Worm (Caenorhabditis elegans) whole organism, early embryonic: ENCODE measurements around the gene T21B4.15.
"Not testable (repeated sequence)": the region's sequence is repeated elsewhere in the genome, so short reads cannot be mapped to it uniquely, and the experiment has no call there.

Experiments
- B0310.2 ChIP-seq: sonication (generic microtip); optimal IDR thresholded peaks from 2 replicates; lab custom pipeline; 2016; ENCODE audit warnings: mild to moderate bottlenecking, missing genetic modification characterization, missing compliant biosample characterization
- F13C5.2 ChIP-seq: sonication (generic microtip); optimal IDR thresholded peaks from 2 replicates; lab custom pipeline; 2017; ENCODE audit warnings: mild to moderate bottlenecking, missing genetic modification characterization, inconsistent platforms, missing compliant biosample characterization
- aly-1 ChIP-seq: sonication (generic microtip); optimal IDR thresholded peaks from 2 replicates; lab custom pipeline; 2016; ENCODE audit warnings: missing genetic modification characterization, missing compliant biosample characterization
- ama-1 ChIP-seq: fragments of 150-350 bp; optimal IDR thresholded peaks from 2 replicates; lab custom pipeline; 2014
- ceh-13 ChIP-seq: fragments of 200-800 bp; sonication (Bioruptor generic); optimal IDR thresholded peaks from 2 replicates; lab custom pipeline; 2018; ENCODE audit warnings: mild to moderate bottlenecking, missing genetic modification characterization, missing compliant biosample characterization
- ceh-36 ChIP-seq: sonication (generic microtip); optimal IDR thresholded peaks from 2 replicates; lab custom pipeline; 2016; ENCODE audit warnings: missing genetic modification characterization, inconsistent platforms, missing compliant biosample characterization
- ets-7 ChIP-seq: sonication (generic microtip); optimal IDR thresholded peaks from 2 replicates; lab custom pipeline; 2016; ENCODE audit warnings: missing genotype, missing genetic modification characterization, missing compliant biosample characterization
- flt-1 ChIP-seq: fragments of 200-800 bp; sonication (Bioruptor generic); IDR thresholded peaks from 2 replicates; pipeline ENCODE4 v1.3.6; 2022; ENCODE audit warnings: missing genetic modification characterization, missing compliant biosample characterization
- hmbx-1 ChIP-seq: sonication (generic microtip); optimal IDR thresholded peaks from 2 replicates; lab custom pipeline; 2016; ENCODE audit warnings: mild to moderate bottlenecking, missing genetic modification characterization, missing compliant biosample characterization
- hmg-4 ChIP-seq: fragments of 200-800 bp; sonication (Bioruptor generic); optimal IDR thresholded peaks from 2 replicates; lab custom pipeline; 2018; ENCODE audit warnings: mild to moderate bottlenecking, missing genetic modification characterization, missing compliant biosample characterization
- hnd-1 ChIP-seq: sonication (generic microtip); optimal IDR thresholded peaks from 2 replicates; lab custom pipeline; 2016; ENCODE audit warnings: missing genetic modification characterization, missing compliant biosample characterization
- pes-1 ChIP-seq: fragments of 200-800 bp; sonication (Bioruptor generic); IDR thresholded peaks from 2 replicates; pipeline ENCODE4 v1.3.6; 2022; ENCODE audit warnings: missing genetic modification reagents, missing genetic modification characterization, missing compliant biosample characterization
- scrt-1 ChIP-seq: fragments of 200-800 bp; sonication (Bioruptor generic); IDR thresholded peaks from 2 replicates; pipeline ENCODE4 v1.3.6; 2022; ENCODE audit warnings: missing genetic modification characterization, missing compliant biosample characterization
- sea-1 ChIP-seq: fragments of 200-800 bp; sonication (Bioruptor generic); conservative IDR thresholded peaks from 2 replicates; pipeline ENCODE4 v1.3.6; 2022; ENCODE audit warnings: missing genetic modification characterization, missing compliant biosample characterization
- tbx-11 ChIP-seq: fragments of 200-800 bp; sonication (Bioruptor generic); IDR thresholded peaks from 2 replicates; pipeline ENCODE4 v1.3.6; 2022; ENCODE audit warnings: missing genetic modification characterization, missing compliant biosample characterization
- tbx-37 ChIP-seq: fragments of 200-800 bp; sonication (Bioruptor generic); conservative IDR thresholded peaks from 2 replicates; pipeline ENCODE4 v1.3.6; 2022; ENCODE audit warnings: missing genetic modification reagents, missing genetic modification characterization, missing compliant biosample characterization
- tra-4 ChIP-seq: sonication (generic microtip); optimal IDR thresholded peaks from 2 replicates; lab custom pipeline; 2017; ENCODE audit warnings: missing genetic modification characterization, missing compliant biosample characterization

The T21B4.15 gene

ce11 chrII:12489903-12490302 lies at the start of gene T21B4.15:
Gene T21B4.15, plus strand, starts transcription at chrII:12490203.
- TF ChIP-seq pes-1 (GFP tag; lab: Robert Waterston, UW) (no peak), aly-1 (tag; lab: Kevin White, UChicago) (no peak), tbx-37 (no peak), hnd-1 (tag; lab: Kevin White, UChicago) (no peak), ceh-36 (tag; lab: Kevin White, UChicago) (no peak), sea-1 (no peak), ama-1 (lab: Kevin White, UChicago) (no peak)

ce11 chrII:12441164-12441563 lies 48.8 kb upstream of the T21B4.15 start, which contains the start of gene Y57A10C.10:
Gene Y57A10C.10, minus strand, starts transcription at chrII:12441264.
- not testable (repeated sequence) for TF ChIP-seq B0310.2 (tag; lab: Kevin White, UChicago); pes-1 (GFP tag; lab: Robert Waterston, UW); ama-1 (lab: Kevin White, UChicago)

- TF ChIP-seq tra-4 (tag; lab: Kevin White, UChicago) = no peak
- TF ChIP-seq hnd-1 (tag; lab: Kevin White, UChicago) = no peak
- no peak for TF ChIP-seq ceh-13
- TF ChIP-seq tbx-37 = no peak
- no peak for TF ChIP-seq sea-1
- no peak for TF ChIP-seq ets-7 (tag; lab: Kevin White, UChicago)
- TF ChIP-seq scrt-1 (GFP tag; lab: Robert Waterston, UW) = no peak
- no peak for TF ChIP-seq pes-1 (GFP tag; lab: Robert Waterston, UW)
- no peak for TF ChIP-seq flt-1 (GFP tag; lab: Robert Waterston, UW)
- TF ChIP-seq hmg-4 (GFP tag; lab: Kevin White, UChicago) = no peak
- no peak for TF ChIP-seq B0310.2 (tag; lab: Kevin White, UChicago)
- no peak for TF ChIP-seq aly-1 (tag; lab: Kevin White, UChicago)
- TF ChIP-seq tbx-11 (GFP tag; lab: Robert Waterston, UW) = no peak
- TF ChIP-seq ceh-36 (tag; lab: Kevin White, UChicago) = no peak
- no peak for TF ChIP-seq F13C5.2 (tag; lab: Kevin White, UChicago)
- TF ChIP-seq ama-1 (lab: Kevin White, UChicago) = no peak
- TF ChIP-seq hmbx-1 (tag; lab: Kevin White, UChicago) = no peak
Measured at ce11 chrII:12444679-12445376, 45.2 kb upstream of the T21B4.15 start, which contains the start of the genes W05H5.1 and pitr-6. Gene W05H5.1, minus strand, starts transcription at chrII:12444779. Gene pitr-6, plus strand, starts transcription at chrII:12445326.

ce11 chrII:12448241-12448640 lies 41.8 kb upstream of the T21B4.15 start, which contains the start of gene srh-27:
Gene srh-27, plus strand, starts transcription at chrII:12448541.
- TF ChIP-seq scrt-1 (GFP tag; lab: Robert Waterston, UW) (no peak), ceh-13 (no peak), hnd-1 (tag; lab: Kevin White, UChicago) (no peak), ceh-36 (tag; lab: Kevin White, UChicago) (no peak), ama-1 (lab: Kevin White, UChicago) (no peak), tra-4 (tag; lab: Kevin White, UChicago) (no peak), hmbx-1 (tag; lab: Kevin White, UChicago) (no peak), F13C5.2 (tag; lab: Kevin White, UChicago) (no peak), flt-1 (GFP tag; lab: Robert Waterston, UW) (no peak), ets-7 (tag; lab: Kevin White, UChicago) (no peak), hmg-4 (GFP tag; lab: Kevin White, UChicago) (no peak), tbx-11 (GFP tag; lab: Robert Waterston, UW) (no peak), tbx-37 (no peak), sea-1 (no peak)

ce11 chrII:12449849-12450248 lies 40.2 kb upstream of the T21B4.15 start, which contains the start of gene sre-34:
Gene sre-34, plus strand, starts transcription at chrII:12450149.
- TF ChIP-seq flt-1 (GFP tag; lab: Robert Waterston, UW) (no peak), aly-1 (tag; lab: Kevin White, UChicago) (no peak), hnd-1 (tag; lab: Kevin White, UChicago) (no peak), tbx-37 (no peak), B0310.2 (tag; lab: Kevin White, UChicago) (no peak), tbx-11 (GFP tag; lab: Robert Waterston, UW) (no peak), tra-4 (tag; lab: Kevin White, UChicago) (no peak)

- TF ChIP-seq pes-1 (GFP tag; lab: Robert Waterston, UW) (no peak), F13C5.2 (tag; lab: Kevin White, UChicago) (no peak), hmg-4 (GFP tag; lab: Kevin White, UChicago) (no peak), ceh-13 (no peak), tra-4 (tag; lab: Kevin White, UChicago) (no peak), flt-1 (GFP tag; lab: Robert Waterston, UW) (no peak), hmbx-1 (tag; lab: Kevin White, UChicago) (no peak), aly-1 (tag; lab: Kevin White, UChicago) (no peak), ets-7 (tag; lab: Kevin White, UChicago) (no peak), B0310.2 (tag; lab: Kevin White, UChicago) (no peak), tbx-11 (GFP tag; lab: Robert Waterston, UW) (no peak), ama-1 (lab: Kevin White, UChicago) (no peak), hnd-1 (tag; lab: Kevin White, UChicago) (no peak), ceh-36 (tag; lab: Kevin White, UChicago) (no peak), sea-1 (no peak), scrt-1 (GFP tag; lab: Robert Waterston, UW) (no peak), tbx-37 (no peak)
Measured at ce11 chrII:12452754-12453352, 37.1 kb upstream of the T21B4.15 start, which contains the start of the genes sre-35 and sre-33. Gene sre-35, minus strand, starts transcription at chrII:12452854. Gene sre-33, plus strand, starts transcription at chrII:12453302.
